Fruit fly (Drosophila melanogaster) whole organism, embryonic: Measurements from ENCODE around the gene ND-B18.

Source experiments
- CG10321 ChIP-seq: fragments of 200-800 bp; sonication (Bioruptor generic); IDR thresholded peaks from 2 replicates; pipeline ENCODE4 v1.3.6; 2022; ENCODE audit warnings: missing biosample characterization, missing genetic modification characterization
- CG10462 ChIP-seq: fragments of 200-800 bp; sonication (Bioruptor generic); optimal IDR thresholded peaks from 2 replicates; lab custom pipeline; 2016; ENCODE audit warnings: missing biosample characterization, missing genetic modification characterization
- CG12391 ChIP-seq: fragments of 200-800 bp; sonication (Bioruptor generic); optimal IDR thresholded peaks from 3 replicates; lab custom pipeline; 2018; ENCODE audit warnings: missing biosample characterization, mild to moderate bottlenecking, missing genetic modification characterization, moderate library complexity
- CG12769 ChIP-seq: fragments of 200-800 bp; sonication (Bioruptor generic); optimal IDR thresholded peaks from 2 replicates; lab custom pipeline; 2019; ENCODE audit warnings: missing biosample characterization, mild to moderate bottlenecking, missing genetic modification characterization, moderate library complexity
- CG13123 ChIP-seq: fragments of 200-800 bp; sonication (Bioruptor generic); optimal IDR thresholded peaks from 2 replicates; lab custom pipeline; 2016; ENCODE audit warnings: missing biosample characterization, missing genetic modification characterization
- CG13287 ChIP-seq: fragments of 200-800 bp; sonication (Bioruptor generic); IDR thresholded peaks from 2 replicates; pipeline ENCODE4 v1.3.6; 2022; ENCODE audit warnings: missing biosample characterization, missing genetic modification characterization; ENCODE audit not compliant: partially characterized antibody
- CG14860 ChIP-seq: fragments of 200-800 bp; sonication (Bioruptor generic); IDR thresholded peaks from 3 replicates; pipeline ENCODE4 v1.3.6; 2022; ENCODE audit warnings: missing biosample characterization, missing genetic modification characterization; ENCODE audit not compliant: partially characterized antibody
- CG15073 ChIP-seq: fragments of 200-800 bp; sonication (Bioruptor generic); optimal IDR thresholded peaks from 2 replicates; lab custom pipeline; 2016; ENCODE audit warnings: missing biosample characterization, missing genetic modification characterization
- CG18262 ChIP-seq: fragments of 200-800 bp; optimal IDR thresholded peaks from 3 replicates; lab custom pipeline; 2019; ENCODE audit warnings: missing biosample characterization, mild to moderate bottlenecking, missing genetic modification characterization, moderate library complexity
- CG2116 ChIP-seq: fragments of 200-800 bp; sonication (Bioruptor generic); optimal IDR thresholded peaks from 3 replicates; lab custom pipeline; 2018; ENCODE audit warnings: missing biosample characterization, mild to moderate bottlenecking, missing genetic modification characterization
- CG2202 ChIP-seq: fragments of 200-800 bp; sonication (Bioruptor generic); optimal IDR thresholded peaks from 2 replicates; lab custom pipeline; 2018; ENCODE audit warnings: missing biosample characterization, mild to moderate bottlenecking, missing genetic modification characterization
- CG30403 ChIP-seq: fragments of 200-800 bp; sonication (Bioruptor generic); optimal IDR thresholded peaks from 3 replicates; lab custom pipeline; 2016; ENCODE audit warnings: missing biosample characterization, missing genetic modification characterization
- CG32532 ChIP-seq: fragments of 200-800 bp; sonication (Bioruptor generic); IDR thresholded peaks from 2 replicates; pipeline ENCODE4 v1.3.6; 2022; ENCODE audit warnings: missing biosample characterization, missing genetic modification characterization
- CG3838 ChIP-seq: fragments of 200-800 bp; sonication (Bioruptor generic); optimal IDR thresholded peaks from 3 replicates; lab custom pipeline; 2016; ENCODE audit warnings: missing biosample characterization, missing genetic modification characterization
- CG6272 ChIP-seq: fragments of 200-800 bp; sonication (Bioruptor generic); IDR thresholded peaks from 2 replicates; pipeline ENCODE4 v1.3.6; 2022; ENCODE audit warnings: missing biosample characterization, missing genetic modification characterization
- CG6683 ChIP-seq: fragments of 200-800 bp; sonication (Bioruptor generic); optimal IDR thresholded peaks from 2 replicates; lab custom pipeline; 2017; ENCODE audit warnings: missing biosample characterization, mild to moderate bottlenecking, missing genetic modification characterization, missing genetic modification reagents
- CG6813 ChIP-seq: fragments of 200-800 bp; sonication (Bioruptor generic); optimal IDR thresholded peaks from 2 replicates; lab custom pipeline; 2017; ENCODE audit warnings: missing biosample characterization, missing genetic modification characterization, mild to moderate bottlenecking, moderate library complexity, missing genetic modification reagents
- CG7271 ChIP-seq: fragments of 200-800 bp; sonication (Bioruptor generic); optimal IDR thresholded peaks from 2 replicates; lab custom pipeline; 2018; ENCODE audit warnings: missing biosample characterization, mild to moderate bottlenecking, missing genetic modification characterization, moderate library complexity
- CG8281 ChIP-seq: fragments of 200-800 bp; sonication (Bioruptor generic); optimal IDR thresholded peaks from 2 replicates; lab custom pipeline; 2018; ENCODE audit warnings: missing biosample characterization, mild to moderate bottlenecking, missing genetic modification characterization, moderate library complexity
- CG8765 ChIP-seq: fragments of 200-800 bp; sonication (Bioruptor generic); IDR thresholded peaks from 2 replicates; pipeline ENCODE4 v1.3.6; 2022; ENCODE audit warnings: missing biosample characterization, missing genetic modification characterization
- Dek ChIP-seq: fragments of 200-800 bp; sonication (Bioruptor generic); optimal IDR thresholded peaks from 3 replicates; lab custom pipeline; 2019; ENCODE audit warnings: missing biosample characterization, mild to moderate bottlenecking, missing genetic modification characterization, moderate library complexity
- Dp ChIP-seq: fragments of 200-800 bp; sonication (Bioruptor generic); optimal IDR thresholded peaks from 2 replicates; lab custom pipeline; 2018; ENCODE audit warnings: missing biosample characterization, mild to moderate bottlenecking, missing genetic modification characterization, moderate library complexity
- Ets97D ChIP-seq: fragments of 200-800 bp; sonication (Bioruptor generic); optimal IDR thresholded peaks from 3 replicates; lab custom pipeline; 2016; ENCODE audit warnings: missing biosample characterization, missing genetic modification characterization
- Fer3 ChIP-seq: fragments of 200-800 bp; sonication (Bioruptor generic); optimal IDR thresholded peaks from 2 replicates; lab custom pipeline; 2018; ENCODE audit warnings: missing biosample characterization, mild to moderate bottlenecking, missing genetic modification characterization, moderate library complexity
- Hey ChIP-seq: fragments of 200-800 bp; sonication (Bioruptor generic); optimal IDR thresholded peaks from 3 replicates; lab custom pipeline; 2018; ENCODE audit warnings: missing biosample characterization, mild to moderate bottlenecking, missing genetic modification characterization
- HmgD ChIP-seq: fragments of 200-800 bp; sonication (Bioruptor generic); optimal IDR thresholded peaks from 3 replicates; lab custom pipeline; 2016; ENCODE audit warnings: missing biosample characterization, missing genetic modification characterization
- Jarid2 ChIP-seq: fragments of 200-800 bp; sonication (Bioruptor generic); optimal IDR thresholded peaks from 3 replicates; lab custom pipeline; 2017; ENCODE audit warnings: mild to moderate bottlenecking, missing biosample characterization, missing genetic modification reagents, missing genetic modification characterization
- Med ChIP-seq: fragments of 200-800 bp; sonication (Bioruptor generic); peaks from one replicate; lab custom pipeline; 2016; ENCODE audit warnings: missing biosample characterization, missing genetic modification characterization, mild to moderate bottlenecking, inconsistent platforms, moderate library complexity
- NK7.1 ChIP-seq: fragments of 200-800 bp; sonication (Bioruptor generic); optimal IDR thresholded peaks from 3 replicates; lab custom pipeline; 2016; ENCODE audit warnings: missing biosample characterization, missing genetic modification characterization
- Opbp ChIP-seq: fragments of 200-800 bp; sonication (Bioruptor generic); IDR thresholded peaks from 3 replicates; pipeline ENCODE4 v1.3.6; 2022; ENCODE audit warnings: missing biosample characterization, missing genetic modification characterization; ENCODE audit not compliant: partially characterized antibody
- Six4 ChIP-seq: fragments of 200-800 bp; sonication (Bioruptor generic); optimal IDR thresholded peaks from 2 replicates; lab custom pipeline; 2016; ENCODE audit warnings: missing biosample characterization, missing genetic modification characterization
- Sry-β ChIP-seq: fragments of 200-800 bp; sonication (Bioruptor generic); optimal IDR thresholded peaks from 2 replicates; lab custom pipeline; 2018; ENCODE audit warnings: missing biosample characterization, mild to moderate bottlenecking, missing genetic modification characterization, moderate library complexity
- Stat92E ChIP-seq, 3 experiments: fragments of >200 bp in 2 of 3; fragments of 200-800 bp in 1 of 3; sonication (Bioruptor generic) in 1 of 3; optimal IDR thresholded peaks; 2 replicates each; lab custom pipeline; 2017 to 2019; ENCODE audit warnings: missing biosample characterization in 3 of 3, missing genetic modification characterization in 3 of 3, mild to moderate bottlenecking in 1 of 3, moderate library complexity in 1 of 3
- cad ChIP-seq: fragments of >200 bp; optimal IDR thresholded peaks from 2 replicates; lab custom pipeline; 2017; ENCODE audit warnings: missing biosample characterization, missing genetic modification characterization
- cas ChIP-seq: fragments of 200-800 bp; sonication (Bioruptor generic); IDR thresholded peaks from 2 replicates; pipeline ENCODE4 v1.3.6; 2022; ENCODE audit warnings: missing biosample characterization, missing genetic modification characterization
- chm ChIP-seq: fragments of 200-800 bp; sonication (Bioruptor generic); IDR thresholded peaks from 2 replicates; pipeline ENCODE4 v1.3.6; 2022; ENCODE audit warnings: missing biosample characterization, missing genetic modification characterization
- corto ChIP-seq: fragments of 200-800 bp; sonication (Bioruptor generic); optimal IDR thresholded peaks from 2 replicates; lab custom pipeline; 2016; ENCODE audit warnings: missing biosample characterization, mild to moderate bottlenecking, missing genetic modification characterization, moderate library complexity
- emc ChIP-seq: fragments of 200-800 bp; sonication (Bioruptor generic); optimal IDR thresholded peaks from 2 replicates; lab custom pipeline; 2016; ENCODE audit warnings: missing biosample characterization, missing genetic modification characterization
- exex ChIP-seq: fragments of 200-800 bp; sonication (Bioruptor generic); optimal IDR thresholded peaks from 4 replicates; lab custom pipeline; 2018; ENCODE audit warnings: missing biosample characterization, mild to moderate bottlenecking, missing genetic modification characterization, moderate library complexity
- gsb-n ChIP-seq: fragments of 200-800 bp; sonication (Bioruptor generic); optimal IDR thresholded peaks from 3 replicates; lab custom pipeline; 2018; ENCODE audit warnings: missing biosample characterization, mild to moderate bottlenecking, missing genetic modification characterization
- gt ChIP-seq: fragments of 200-800 bp; sonication (Bioruptor generic); IDR thresholded peaks from 2 replicates; pipeline ENCODE4 v1.3.6; 2022; ENCODE audit warnings: missing biosample characterization, missing genetic modification characterization
- luna ChIP-seq: fragments of 200-800 bp; sonication (Bioruptor generic); optimal IDR thresholded peaks from 2 replicates; lab custom pipeline; 2016; ENCODE audit warnings: missing biosample characterization, missing genetic modification characterization
- mam ChIP-seq: fragments of 200-800 bp; sonication (Bioruptor generic); optimal IDR thresholded peaks from 3 replicates; lab custom pipeline; 2016; ENCODE audit warnings: missing biosample characterization, missing genetic modification characterization
- nerfin-2 ChIP-seq: fragments of 200-800 bp; sonication (Bioruptor generic); IDR thresholded peaks from 2 replicates; pipeline ENCODE4 v1.3.6; 2022; ENCODE audit warnings: missing biosample characterization, missing genetic modification characterization; ENCODE audit not compliant: partially characterized antibody
- scrt ChIP-seq: fragments of 200-800 bp; sonication (Bioruptor generic); optimal IDR thresholded peaks from 2 replicates; lab custom pipeline; 2018; ENCODE audit warnings: missing biosample characterization, mild to moderate bottlenecking, missing genetic modification characterization, moderate library complexity
- sim ChIP-seq: fragments of 200-800 bp; sonication (Bioruptor generic); IDR thresholded peaks from 2 replicates; pipeline ENCODE4 v1.3.6; 2022; ENCODE audit warnings: missing biosample characterization, missing genetic modification characterization
- ssp ChIP-seq: fragments of 200-800 bp; sonication (Bioruptor generic); IDR thresholded peaks from 2 replicates; pipeline ENCODE4 v1.3.6; 2022; ENCODE audit warnings: missing biosample characterization, missing genetic modification characterization
- tx ChIP-seq: fragments of 200-800 bp; sonication (Bioruptor generic); optimal IDR thresholded peaks from 2 replicates; lab custom pipeline; 2016; ENCODE audit warnings: missing biosample characterization, missing genetic modification characterization
- z ChIP-seq: fragments of 200-800 bp; sonication (Bioruptor generic); IDR thresholded peaks from 3 replicates; pipeline ENCODE4 v1.3.6; 2022; ENCODE audit warnings: missing biosample characterization, missing genetic modification characterization

The ND-B18 gene

DNA sequence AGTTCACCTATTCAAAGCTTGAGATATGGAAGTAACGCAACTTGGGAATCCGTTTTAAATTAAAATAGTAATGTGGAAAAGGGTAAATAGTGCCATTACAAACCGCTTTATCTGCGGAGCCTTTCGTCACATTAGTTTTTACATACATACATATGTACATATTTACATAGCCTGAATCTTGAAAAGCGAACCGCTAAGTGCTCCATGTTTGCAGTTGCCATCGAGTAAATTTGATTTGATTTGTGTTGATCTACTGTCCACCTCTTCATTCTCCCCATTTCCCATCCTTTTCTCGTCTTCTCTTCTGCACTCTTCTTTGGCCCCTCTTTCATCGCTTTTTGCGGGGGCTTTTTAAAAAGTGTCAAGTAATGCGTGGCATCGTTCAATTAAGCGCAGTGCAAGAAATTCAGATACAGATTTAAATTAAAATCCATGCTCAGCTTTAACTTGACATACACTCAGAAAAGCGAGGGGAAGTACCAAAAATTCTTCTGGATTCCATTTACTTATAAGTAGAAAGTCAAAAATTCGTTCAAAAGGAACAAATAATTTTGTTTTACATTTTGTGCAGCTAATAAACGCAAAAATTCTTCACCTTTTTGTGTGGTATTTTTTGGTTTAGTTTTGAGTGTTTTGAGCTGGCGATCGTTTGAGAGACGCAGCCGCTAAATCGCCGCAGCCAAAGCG is 20.4 kb upstream of the ND-B18 start (continued):
- TF ChIP-seq CG2202 (tag; lab: Kevin White, UChicago) (peak; percentile 89), CG30403 (GFP tag; lab: Kevin White, UChicago) (peak; percentile 10), z (GFP tag; lab: Robert Waterston, UW) (peak; percentile 8; the same call in 1 of the 3 replicates), exex (tag; lab: Kevin White, UChicago) (peak; percentile 49), tx (no peak), CG32532 (GFP tag; lab: Robert Waterston, UW) (peak; percentile 12), CG12769 (tag; lab: Kevin White, UChicago) (peak; percentile 76), CG10462 (peak; percentile 47), Stat92E (GFP tag; optimal IDR thresholded peaks at IDR 0.05; lab: Kevin White, UChicago) (no peak), Fer3 (tag; lab: Kevin White, UChicago) (peak; percentile 84), Dek (tag; lab: Kevin White, UChicago) (peak; percentile 52), ssp (GFP tag; lab: Robert Waterston, UW) (peak; percentile 20), CG13123 (GFP tag; lab: Kevin White, UChicago) (peak; percentile 86), chm (GFP tag; lab: Robert Waterston, UW) (peak; percentile 92), Sry-β (GFP tag; lab: Kevin White, UChicago) (no peak), Hey (peak; percentile 80), CG18262 (tag; lab: Kevin White, UChicago) (peak; percentile 66), Opbp (GFP tag; lab: Robert Waterston, UW) (no peak), sim (GFP tag; lab: Robert Waterston, UW) (peak; percentile 56; the same call in 1 of the 2 replicates), CG12391 (tag; lab: Kevin White, UChicago) (peak; percentile 68), CG10321 (GFP tag; lab: Robert Waterston, UW) (peak; percentile 44; the same call in 1 of the 2 replicates), CG2116 (GFP tag; lab: Kevin White, UChicago) (peak; percentile 48), cas (no peak), mam (GFP tag; lab: Kevin White, UChicago) (peak; percentile 56), Six4 (GFP tag; lab: Kevin White, UChicago) (peak; percentile 60), emc (peak; percentile 0), nerfin-2 (GFP tag; lab: Robert Waterston, UW) (no peak), CG6813 (GFP tag; lab: Kevin White, UChicago) (peak; percentile 96), Ets97D (GFP tag; lab: Kevin White, UChicago) (peak; percentile 33), Dp (no peak), HmgD (no peak), Med (GFP tag; lab: Kevin White, UChicago) (peak; percentile 96), CG15073 (peak; percentile 25), CG7271 (peak; percentile 68), CG13287 (no peak), cad (no peak), CG6683 (peak; percentile 76), CG14860 (no peak), corto (GFP tag; lab: Kevin White, UChicago) (peak; percentile 50), luna (GFP tag; lab: Kevin White, UChicago) (no peak), CG8281 (peak; percentile 63), NK7.1 (GFP tag; lab: Kevin White, UChicago) (peak; percentile 65), CG3838 (GFP tag; lab: Kevin White, UChicago) (peak; percentile 78), CG6272 (GFP tag; lab: Robert Waterston, UW) (no peak), Jarid2 (GFP tag; lab: Kevin White, UChicago) (peak; percentile 77), gt (GFP tag; lab: Robert Waterston, UW) (no peak), CG8765 (GFP tag; lab: Robert Waterston, UW) (no peak), scrt (GFP tag; lab: Kevin White, UChicago) (peak; percentile 69), gsb-n (peak; percentile 88)
